Fruit fly (Drosophila melanogaster) whole organism, embryonic: ENCODE data around the gene CG3999.
A peak's percentile ranks its signal among the peaks of the same experiment; 100 is the strongest.

Experiments used
- ATbp ChIP-seq: fragments of 200-800 bp; sonication (Bioruptor generic); optimal IDR thresholded peaks from 2 replicates; lab custom pipeline; 2017; ENCODE audit warnings: missing biosample characterization, mild to moderate bottlenecking, missing genetic modification characterization, missing genetic modification reagents
- Asciz ChIP-seq: fragments of 200-800 bp; sonication (Bioruptor generic); optimal IDR thresholded peaks from 2 replicates; lab custom pipeline; 2017; ENCODE audit warnings: missing biosample characterization, mild to moderate bottlenecking, missing genetic modification characterization, missing genetic modification reagents
- Atf-2 ChIP-seq: fragments of 200-800 bp; sonication (Bioruptor generic); optimal IDR thresholded peaks from 2 replicates; lab custom pipeline; 2016; ENCODE audit warnings: missing biosample characterization, missing genetic modification characterization
- Atf6 ChIP-seq: fragments of 200-800 bp; sonication (Bioruptor generic); IDR thresholded peaks from 2 replicates; pipeline ENCODE4 v1.3.6; 2022; ENCODE audit warnings: missing biosample characterization, missing genetic modification characterization
- Bgb ChIP-seq: fragments of 200-800 bp; sonication (Bioruptor generic); IDR thresholded peaks from 2 replicates; pipeline ENCODE4 v1.3.6; 2022; ENCODE audit warnings: missing biosample characterization, missing genetic modification characterization; ENCODE audit not compliant: partially characterized antibody
- CG11085 ChIP-seq: fragments of 200-800 bp; sonication (Bioruptor generic); IDR thresholded peaks from 2 replicates; pipeline ENCODE4 v1.3.6; 2022; ENCODE audit warnings: missing biosample characterization, missing genetic modification characterization
- CG11560 ChIP-seq: fragments of 200-800 bp; sonication (Bioruptor generic); IDR thresholded peaks from 3 replicates; pipeline ENCODE4 v1.3.6; 2022; ENCODE audit warnings: missing biosample characterization, missing genetic modification characterization
- CG12769 ChIP-seq: fragments of 200-800 bp; sonication (Bioruptor generic); optimal IDR thresholded peaks from 2 replicates; lab custom pipeline; 2019; ENCODE audit warnings: missing biosample characterization, mild to moderate bottlenecking, missing genetic modification characterization, moderate library complexity
- CG13287 ChIP-seq: fragments of 200-800 bp; sonication (Bioruptor generic); IDR thresholded peaks from 2 replicates; pipeline ENCODE4 v1.3.6; 2022; ENCODE audit warnings: missing biosample characterization, missing genetic modification characterization; ENCODE audit not compliant: partially characterized antibody
- CG14710 ChIP-seq: fragments of 200-800 bp; sonication (Bioruptor generic); optimal IDR thresholded peaks from 3 replicates; lab custom pipeline; 2019; ENCODE audit warnings: missing biosample characterization, mild to moderate bottlenecking, missing genetic modification characterization, moderate library complexity
- CG15601 ChIP-seq: fragments of 200-800 bp; sonication (Bioruptor generic); optimal IDR thresholded peaks from 3 replicates; lab custom pipeline; 2019; ENCODE audit warnings: missing biosample characterization, mild to moderate bottlenecking, missing genetic modification characterization, moderate library complexity
- CG17361 ChIP-seq: fragments of 200-800 bp; sonication (Bioruptor generic); IDR thresholded peaks from 3 replicates; pipeline ENCODE4 v1.3.6; 2022; ENCODE audit warnings: missing biosample characterization, missing genetic modification characterization
- CG1832 ChIP-seq: fragments of 200-800 bp; sonication (Bioruptor generic); optimal IDR thresholded peaks from 2 replicates; lab custom pipeline; 2017; ENCODE audit warnings: missing biosample characterization, mild to moderate bottlenecking, missing genetic modification characterization, inconsistent platforms
- CG2120 ChIP-seq: fragments of 200-800 bp; sonication (Bioruptor generic); optimal IDR thresholded peaks from 3 replicates; lab custom pipeline; 2016; ENCODE audit warnings: missing biosample characterization, missing genetic modification characterization
- CG3847 ChIP-seq: fragments of 200-800 bp; sonication (Bioruptor generic); IDR thresholded peaks from 2 replicates; pipeline ENCODE4 v1.3.6; 2022; ENCODE audit warnings: missing biosample characterization, missing genetic modification characterization
- CG5180 ChIP-seq: fragments of 200-800 bp; sonication (Bioruptor generic); optimal IDR thresholded peaks from 3 replicates; lab custom pipeline; 2017; ENCODE audit warnings: missing biosample characterization, missing genetic modification characterization, mild to moderate bottlenecking, moderate library complexity, missing genetic modification reagents
- CG6765 ChIP-seq: fragments of 200-800 bp; sonication (Bioruptor generic); optimal IDR thresholded peaks from 3 replicates; lab custom pipeline; 2017; ENCODE audit warnings: missing biosample characterization, mild to moderate bottlenecking, missing genetic modification characterization
- Deaf1 ChIP-seq: fragments of 200-800 bp; optimal IDR thresholded peaks from 3 replicates; lab custom pipeline; 2019; ENCODE audit warnings: missing biosample characterization, mild to moderate bottlenecking, missing genetic modification characterization, moderate library complexity
- Fer3 ChIP-seq: fragments of 200-800 bp; sonication (Bioruptor generic); optimal IDR thresholded peaks from 2 replicates; lab custom pipeline; 2018; ENCODE audit warnings: missing biosample characterization, mild to moderate bottlenecking, missing genetic modification characterization, moderate library complexity
- Jarid2 ChIP-seq: fragments of 200-800 bp; sonication (Bioruptor generic); optimal IDR thresholded peaks from 3 replicates; lab custom pipeline; 2017; ENCODE audit warnings: mild to moderate bottlenecking, missing biosample characterization, missing genetic modification reagents, missing genetic modification characterization
- MESR4 ChIP-seq: fragments of 200-800 bp; sonication (Bioruptor generic); optimal IDR thresholded peaks from 2 replicates; lab custom pipeline; 2018; ENCODE audit warnings: missing biosample characterization, mild to moderate bottlenecking, missing genetic modification characterization, moderate library complexity
- Med ChIP-seq: fragments of 200-800 bp; sonication (Bioruptor generic); peaks from one replicate; lab custom pipeline; 2016; ENCODE audit warnings: missing biosample characterization, missing genetic modification characterization, mild to moderate bottlenecking, inconsistent platforms, moderate library complexity
- Oli ChIP-seq: fragments of 200-800 bp; sonication (Bioruptor generic); optimal IDR thresholded peaks from 2 replicates; lab custom pipeline; 2018; ENCODE audit warnings: missing biosample characterization, mild to moderate bottlenecking, missing genetic modification characterization, moderate library complexity
- Pdp1 ChIP-seq, 2 experiments: fragments of 200-800 bp; sonication (Bioruptor generic); optimal IDR thresholded peaks; 3 replicates each; lab custom pipeline; 2016; ENCODE audit warnings: missing biosample characterization in 2 of 2, missing genetic modification characterization in 2 of 2, mild to moderate bottlenecking in 1 of 2, moderate library complexity in 1 of 2
- Rfx ChIP-seq: fragments of 200-800 bp; sonication (Bioruptor generic); IDR thresholded peaks from 2 replicates; pipeline ENCODE4 v1.3.6; 2022; ENCODE audit warnings: missing biosample characterization, missing genetic modification characterization
- Sox102F ChIP-seq: fragments of 200-800 bp; sonication (Bioruptor generic); optimal IDR thresholded peaks from 2 replicates; lab custom pipeline; 2018; ENCODE audit warnings: missing biosample characterization, mild to moderate bottlenecking, missing genetic modification characterization, moderate library complexity
- amos ChIP-seq: fragments of 200-800 bp; sonication (Bioruptor generic); IDR thresholded peaks from 2 replicates; pipeline ENCODE4 v1.3.6; 2022; ENCODE audit warnings: missing biosample characterization, missing genetic modification characterization; ENCODE audit not compliant: partially characterized antibody
- ase ChIP-seq: fragments of 200-800 bp; sonication (Bioruptor generic); IDR thresholded peaks from 3 replicates; pipeline ENCODE4 v1.3.6; 2022; ENCODE audit warnings: missing biosample characterization, missing genetic modification characterization
- bbx ChIP-seq: fragments of 200-800 bp; sonication (Bioruptor generic); IDR thresholded peaks from 2 replicates; pipeline ENCODE4 v1.3.6; 2022; ENCODE audit warnings: missing biosample characterization, missing genetic modification characterization; ENCODE audit not compliant: partially characterized antibody
- bcd ChIP-seq: fragments of 200-800 bp; sonication (Bioruptor generic); optimal IDR thresholded peaks from 2 replicates; lab custom pipeline; 2017; ENCODE audit warnings: missing biosample characterization, mild to moderate bottlenecking, missing genetic modification characterization
- btn ChIP-seq: fragments of 200-800 bp; sonication (Bioruptor generic); optimal IDR thresholded peaks from 2 replicates; lab custom pipeline; 2016; ENCODE audit warnings: missing biosample characterization, missing genetic modification characterization
- chinmo ChIP-seq: fragments of 200-800 bp; sonication (Bioruptor generic); IDR thresholded peaks from 4 replicates; pipeline ENCODE4 v1.3.6; 2022; ENCODE audit warnings: missing biosample characterization, missing genetic modification characterization; ENCODE audit not compliant: partially characterized antibody
- dpn ChIP-seq, 2 experiments: fragments of 200-800 bp; sonication (Bioruptor generic); optimal IDR thresholded peaks; 3 replicates each; lab custom pipeline; 2016; ENCODE audit warnings: missing biosample characterization in 2 of 2, missing genetic modification characterization in 2 of 2
- jumu ChIP-seq: fragments of 200-800 bp; sonication (Bioruptor generic); optimal IDR thresholded peaks from 3 replicates; lab custom pipeline; 2016; ENCODE audit warnings: missing biosample characterization, missing genetic modification characterization
- lab ChIP-seq: fragments of 200-800 bp; sonication (Bioruptor generic); optimal IDR thresholded peaks from 3 replicates; lab custom pipeline; 2017; ENCODE audit warnings: missing biosample characterization, missing genetic modification characterization, mild to moderate bottlenecking, moderate library complexity, missing genetic modification reagents
- lov ChIP-seq, 2 experiments: fragments of 200-800 bp in 1 of 2; fragments of >200 bp in 1 of 2; sonication (Bioruptor generic) in 1 of 2; IDR thresholded peaks in 1 of 2; optimal IDR thresholded peaks in 1 of 2; 2 replicates in 1 of 2; 3 replicates in 1 of 2; pipeline versions ENCODE4 v1.3.6 to Lab custom; 2017 to 2022; ENCODE audit warnings: missing biosample characterization in 1 of 2, missing genetic modification characterization in 1 of 2
- onecut ChIP-seq: fragments of 200-800 bp; sonication (Bioruptor generic); IDR thresholded peaks from 2 replicates; pipeline ENCODE4 v1.3.6; 2022; ENCODE audit warnings: missing biosample characterization, missing genetic modification characterization
- pho ChIP-seq: fragments of 200-800 bp; sonication (Bioruptor generic); optimal IDR thresholded peaks from 2 replicates; lab custom pipeline; 2016; ENCODE audit warnings: missing biosample characterization, missing genetic modification characterization
- phol ChIP-seq: fragments of 200-800 bp; sonication (Bioruptor generic); optimal IDR thresholded peaks from 3 replicates; lab custom pipeline; 2018; ENCODE audit warnings: missing biosample characterization, mild to moderate bottlenecking, missing genetic modification characterization, moderate library complexity
- seq ChIP-seq: fragments of 200-800 bp; sonication (Bioruptor generic); IDR thresholded peaks from 2 replicates; pipeline ENCODE4 v1.3.6; 2022; ENCODE audit warnings: missing biosample characterization, missing genetic modification characterization
- sob ChIP-seq: fragments of 200-800 bp; sonication (Bioruptor generic); IDR thresholded peaks from 2 replicates; pipeline ENCODE4 v1.3.6; 2022; ENCODE audit warnings: missing biosample characterization, missing genetic modification characterization
- ssp ChIP-seq: fragments of 200-800 bp; sonication (Bioruptor generic); IDR thresholded peaks from 2 replicates; pipeline ENCODE4 v1.3.6; 2022; ENCODE audit warnings: missing biosample characterization, missing genetic modification characterization
- tin ChIP-seq: fragments of 200-800 bp; sonication (Bioruptor generic); optimal IDR thresholded peaks from 3 replicates; lab custom pipeline; 2016; ENCODE audit warnings: missing biosample characterization, missing genetic modification characterization
- z ChIP-seq: fragments of 200-800 bp; sonication (Bioruptor generic); IDR thresholded peaks from 3 replicates; pipeline ENCODE4 v1.3.6; 2022; ENCODE audit warnings: missing biosample characterization, missing genetic modification characterization
- zen2 ChIP-seq: fragments of 200-800 bp; sonication (Bioruptor generic); IDR thresholded peaks from 3 replicates; pipeline ENCODE4 v1.3.6; 2022; ENCODE audit warnings: missing biosample characterization, missing genetic modification characterization; ENCODE audit not compliant: partially characterized antibody

CG3999 gene

dm6 chr3R:10203554-10203953 lies 47.8 kb upstream of the CG3999 start (continued):
- TF ChIP-seq btn (peak; percentile 17), seq (peak; percentile 39; the same call in 1 of the 2 replicates), bcd (GFP tag; lab: Kevin White, UChicago) (peak; percentile 28), ase (GFP tag; lab: Robert Waterston, UW) (no peak; the same call in 2 of the 3 replicates), CG1832 (no peak), Oli (peak; percentile 13), phol (tag; lab: Kevin White, UChicago) (peak; percentile 43), Atf-2 (no peak), pho (no peak), CG3847 (0 out of 2 replicates have a peak, but pooled peaks have one; percentile 21), tin (GFP tag; lab: Kevin White, UChicago) (peak; percentile 41), dpn (GFP tag; optimal IDR thresholded peaks at IDR 0.05; lab: Kevin White, UChicago) (peak; percentile 31 to 33), Fer3 (tag; lab: Kevin White, UChicago) (no peak), MESR4 (no peak), ssp (GFP tag; lab: Robert Waterston, UW) (no peak), Rfx (GFP tag; lab: Robert Waterston, UW) (peak; percentile 56), CG17361 (GFP tag; lab: Robert Waterston, UW) (0 out of 3 replicates have a peak, but pooled peaks have one; percentile 12), CG15601 (tag; lab: Kevin White, UChicago) (peak; percentile 99), CG5180 (GFP tag; lab: Kevin White, UChicago) (peak; percentile 21), ATbp (peak; percentile 30), sob (GFP tag; lab: Robert Waterston, UW) (peak; percentile 20; the same call in 1 of the 2 replicates), Pdp1 (GFP tag; optimal IDR thresholded peaks at IDR 0.05; lab: Kevin White, UChicago) (peak in 1 of 2 experiments; percentile 34)

- TF ChIP-seq Sox102F (GFP tag; lab: Kevin White, UChicago) (no peak), Asciz (GFP tag; lab: Kevin White, UChicago) (peak; percentile 16)
Observed at dm6 chr3R:10206740-10207139, 44.6 kb upstream of the CG3999 start.

DNA sequence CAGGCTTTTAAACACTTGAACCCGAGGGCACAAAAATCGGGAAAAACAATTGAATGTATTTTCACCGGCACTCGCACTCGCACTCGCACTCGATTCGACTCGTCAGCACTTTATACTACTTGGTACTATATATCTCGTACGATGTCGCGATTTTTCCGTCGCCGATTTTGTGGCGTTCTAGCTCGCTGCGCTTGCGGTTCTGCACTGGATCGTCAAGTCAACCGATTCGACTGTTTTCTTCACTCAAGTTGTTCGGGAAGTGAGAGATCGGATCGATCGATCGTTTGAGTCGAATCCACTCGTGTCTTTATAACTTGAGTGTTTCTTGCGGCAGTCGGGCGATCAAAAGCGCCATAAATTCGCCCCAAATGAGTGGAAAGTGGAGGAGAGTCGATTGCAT lies 38.5 kb upstream of the CG3999 start, which contains the start of gene Timp:
Gene Timp, minus strand, starts transcription at position 209 of the 400 bp plus-strand sequence.
- TF ChIP-seq Bgb (GFP tag; lab: Robert Waterston, UW) (peak; percentile 46), jumu (no peak), lab (GFP tag; lab: Kevin White, UChicago) (no peak), CG2120 (GFP tag; lab: Kevin White, UChicago) (no peak), amos (GFP tag; lab: Robert Waterston, UW) (peak; percentile 38; the same call in 1 of the 2 replicates), CG12769 (tag; lab: Kevin White, UChicago) (peak; percentile 4), Med (GFP tag; lab: Kevin White, UChicago) (peak; percentile 61), bbx (GFP tag; lab: Robert Waterston, UW) (peak; percentile 49; the same call in 1 of the 2 replicates), Deaf1 (tag; lab: Kevin White, UChicago) (peak; percentile 97), Atf6 (0 out of 2 replicates have a peak, but pooled peaks have one; percentile 7), CG11085 (GFP tag; lab: Robert Waterston, UW) (no peak), CG14710 (no peak), CG11560 (tag; lab: Robert Waterston, UW) (no peak), lov (optimal IDR thresholded peaks at IDR 0.05; lab: Kevin White, UChicago) (no peak), lov (GFP tag; IDR thresholded peaks at IDR 0.05; lab: Robert Waterston, UW) (0 out of 3 replicates have a peak, but pooled peaks have one; percentile 43), onecut (peak; percentile 62), CG13287 (GFP tag; lab: Robert Waterston, UW) (peak; percentile 9; the same call in 1 of the 2 replicates), chinmo (GFP tag; lab: Robert Waterston, UW) (peak; percentile 33; the same call in 1 of the 4 replicates), CG6765 (no peak), zen2 (GFP tag; lab: Robert Waterston, UW) (peak; percentile 25; the same call in 1 of the 3 replicates), z (GFP tag; lab: Robert Waterston, UW) (peak; percentile 97), Jarid2 (GFP tag; lab: Kevin White, UChicago) (peak; percentile 66)
